Worm (Caenorhabditis elegans) whole organism, mixed stage, embryonic: Measurements from ENCODE around the gene srh-140.
"Not testable (repeated sequence)": the region's sequence is repeated elsewhere in the genome, so short reads cannot be mapped to it uniquely, and the experiment has no call there.

Source experiments
- M03D4.4 ChIP-seq: sonication (generic microtip); optimal IDR thresholded peaks from 2 replicates; lab custom pipeline; 2017; ENCODE audit warnings: mild to moderate bottlenecking, missing genetic modification characterization, missing compliant biosample characterization
- bed-3 ChIP-seq: fragments of 200-800 bp; sonication (Bioruptor generic); optimal IDR thresholded peaks from 3 replicates; lab custom pipeline; 2018; ENCODE audit warnings: mild to moderate bottlenecking, missing genetic modification characterization, moderate library complexity, missing compliant biosample characterization
- blmp-1 ChIP-seq: fragments of 150-350 bp; optimal IDR thresholded peaks from 2 replicates; lab custom pipeline; 2014; ENCODE audit warnings: missing biosample characterization, missing genetic modification characterization
- ceh-39 ChIP-seq: fragments of 150-350 bp; optimal IDR thresholded peaks from 2 replicates; lab custom pipeline; 2014; ENCODE audit warnings: missing biosample characterization, missing genetic modification characterization
- ceh-43 ChIP-seq: fragments of 200-800 bp; sonication (Bioruptor generic); optimal IDR thresholded peaks from 2 replicates; lab custom pipeline; 2018; ENCODE audit warnings: mild to moderate bottlenecking, missing genetic modification characterization, moderate library complexity, missing compliant biosample characterization
- ces-1 ChIP-seq: fragments of 150-350 bp; optimal IDR thresholded peaks from 2 replicates; lab custom pipeline; 2014; ENCODE audit warnings: missing biosample characterization, missing genetic modification reagents, missing genetic modification characterization
- cnd-1 ChIP-seq: fragments of 200-800 bp; sonication (Bioruptor generic); optimal IDR thresholded peaks from 2 replicates; lab custom pipeline; 2018; ENCODE audit warnings: mild to moderate bottlenecking, missing genetic modification characterization, missing compliant biosample characterization
- drap-1 ChIP-seq: fragments of 200-800 bp; sonication (Bioruptor generic); optimal IDR thresholded peaks from 3 replicates; lab custom pipeline; 2018; ENCODE audit warnings: mild to moderate bottlenecking, missing genetic modification characterization, missing compliant biosample characterization
- elt-3 ChIP-seq: fragments of 150-350 bp; optimal IDR thresholded peaks from 2 replicates; lab custom pipeline; 2014; ENCODE audit warnings: missing biosample characterization, missing genetic modification characterization
- flh-1 ChIP-seq: fragments of 200-800 bp; sonication (Bioruptor generic); optimal IDR thresholded peaks from 2 replicates; lab custom pipeline; 2018; ENCODE audit warnings: mild to moderate bottlenecking, missing genetic modification characterization, moderate library complexity, missing compliant biosample characterization
- ham-2 ChIP-seq: fragments of 200-800 bp; sonication (Bioruptor generic); optimal IDR thresholded peaks from 2 replicates; lab custom pipeline; 2018; ENCODE audit warnings: mild to moderate bottlenecking, missing genetic modification characterization, missing compliant biosample characterization
- hlh-1 ChIP-seq: fragments of 150-350 bp; optimal IDR thresholded peaks from 2 replicates; lab custom pipeline; 2014; ENCODE audit warnings: missing biosample characterization, missing genetic modification reagents, missing genetic modification characterization
- lin-13 ChIP-seq: fragments of 150-350 bp; optimal IDR thresholded peaks from 2 replicates; lab custom pipeline; 2014; ENCODE audit warnings: missing biosample characterization, missing genetic modification characterization
- lin-32 ChIP-seq: fragments of 200-800 bp; sonication (Bioruptor generic); optimal IDR thresholded peaks from 2 replicates; lab custom pipeline; 2018; ENCODE audit warnings: mild to moderate bottlenecking, missing genetic modification characterization, missing compliant biosample characterization
- lsy-2 ChIP-seq: fragments of 150-350 bp; optimal IDR thresholded peaks from 2 replicates; lab custom pipeline; 2014; ENCODE audit warnings: missing biosample characterization, missing genetic modification characterization
- mab-5 ChIP-seq: fragments of 150-350 bp; optimal IDR thresholded peaks from 2 replicates; lab custom pipeline; 2014; ENCODE audit warnings: missing biosample characterization, missing genetic modification characterization
- mls-2 ChIP-seq: sonication (generic microtip); optimal IDR thresholded peaks from 2 replicates; lab custom pipeline; 2016; ENCODE audit warnings: mild to moderate bottlenecking, missing genetic modification characterization, moderate library complexity, missing compliant biosample characterization
- nhr-237 ChIP-seq: fragments of 150-350 bp; optimal IDR thresholded peaks from 2 replicates; lab custom pipeline; 2014; ENCODE audit warnings: missing biosample characterization, missing genetic modification characterization
- nhr-28 ChIP-seq: fragments of 150-350 bp; optimal IDR thresholded peaks from 2 replicates; lab custom pipeline; 2014; ENCODE audit warnings: missing biosample characterization, missing genetic modification characterization
- nhr-76 ChIP-seq: sonication (generic microtip); optimal IDR thresholded peaks from 2 replicates; lab custom pipeline; 2017; ENCODE audit warnings: missing biosample characterization, missing genetic modification characterization
- sem-2 ChIP-seq: fragments of 200-800 bp; sonication (Bioruptor generic); optimal IDR thresholded peaks from 2 replicates; lab custom pipeline; 2018; ENCODE audit warnings: mild to moderate bottlenecking, missing genetic modification characterization, missing compliant biosample characterization
- snpc-4 ChIP-seq: fragments of 150-350 bp; optimal IDR thresholded peaks from 2 replicates; lab custom pipeline; 2014; ENCODE audit warnings: missing biosample characterization, missing genetic modification characterization
- sptf-1 ChIP-seq: sonication (generic microtip); optimal IDR thresholded peaks from 2 replicates; lab custom pipeline; 2017; ENCODE audit warnings: mild to moderate bottlenecking, missing genetic modification characterization, moderate library complexity, missing compliant biosample characterization
- unc-120 ChIP-seq: sonication (generic microtip); optimal IDR thresholded peaks from 2 replicates; lab custom pipeline; 2017; ENCODE audit warnings: missing genetic modification characterization, missing compliant biosample characterization; ENCODE audit not compliant: poor library complexity, severe bottlenecking
- unc-39 ChIP-seq: fragments of 150-350 bp; optimal IDR thresholded peaks from 2 replicates; lab custom pipeline; 2014; ENCODE audit warnings: missing biosample characterization, missing genetic modification characterization
- unc-62 ChIP-seq: fragments of 150-350 bp; optimal IDR thresholded peaks from 2 replicates; lab custom pipeline; 2014; ENCODE audit warnings: missing biosample characterization, missing genetic modification reagents, missing genetic modification characterization
- zip-8 ChIP-seq: fragments of 150-350 bp; optimal IDR thresholded peaks from 2 replicates; lab custom pipeline; 2014; ENCODE audit warnings: missing biosample characterization, missing genetic modification characterization
- ztf-11 ChIP-seq: fragments of 150-350 bp; optimal IDR thresholded peaks from 2 replicates; lab custom pipeline; 2014; ENCODE audit warnings: missing biosample characterization, missing genetic modification characterization

srh-140 gene

ce11 chrV:15733020-15733419 lies 11.0 kb downstream of the srh-140 start:
- TF ChIP-seq mls-2 (no peak), drap-1 (GFP tag; lab: Kevin White, UChicago) (no peak), cnd-1 (tag; lab: Kevin White, UChicago) (no peak), lsy-2 (tag; lab: Kevin White, UChicago) (no peak), unc-39 (tag; lab: Kevin White, UChicago) (no peak), ham-2 (GFP tag; lab: Kevin White, UChicago) (no peak), ztf-11 (no peak), ces-1 (GFP tag; lab: Kevin White, UChicago) (no peak), ceh-43 (GFP tag; lab: Kevin White, UChicago) (no peak), nhr-28 (no peak), lin-32 (GFP tag; lab: Kevin White, UChicago) (no peak), mab-5 (tag; lab: Kevin White, UChicago) (no peak)

ce11 chrV:15733568-15733967 lies 11.6 kb downstream of the srh-140 start, which contains the start of gene T23D5.3:
Gene T23D5.3 (minus strand): TSS chrV:15733668.
- no peak for TF ChIP-seq mab-5 (tag; lab: Kevin White, UChicago)
- TF ChIP-seq lsy-2 (tag; lab: Kevin White, UChicago), result no peak
- no peak for TF ChIP-seq unc-39 (tag; lab: Kevin White, UChicago)
- no peak for TF ChIP-seq M03D4.4 (tag; lab: Kevin White, UChicago)
- no peak for TF ChIP-seq ces-1 (GFP tag; lab: Kevin White, UChicago)
- no peak for TF ChIP-seq snpc-4 (tag; lab: Kevin White, UChicago)
- no peak for TF ChIP-seq elt-3 (tag; lab: Kevin White, UChicago)

ce11 chrV:15735720-15736119 lies 13.7 kb downstream of the srh-140 start, which contains the start of gene str-27:
Gene str-27 (minus strand): TSS chrV:15735820.
- TF ChIP-seq ces-1 (GFP tag; lab: Kevin White, UChicago), result no peak
- TF ChIP-seq M03D4.4 (tag; lab: Kevin White, UChicago), result no peak
- TF ChIP-seq blmp-1 (tag; lab: Kevin White, UChicago), result no peak
- no peak for TF ChIP-seq elt-3 (tag; lab: Kevin White, UChicago)
- no peak for TF ChIP-seq unc-62 (GFP tag; lab: Kevin White, UChicago)
- no peak for TF ChIP-seq nhr-76 (tag; lab: Kevin White, UChicago)
- TF ChIP-seq drap-1 (GFP tag; lab: Kevin White, UChicago), result no peak
- no peak for TF ChIP-seq flh-1 (GFP tag; lab: Kevin White, UChicago)
- no peak for TF ChIP-seq ham-2 (GFP tag; lab: Kevin White, UChicago)
- TF ChIP-seq unc-39 (tag; lab: Kevin White, UChicago), result no peak
- TF ChIP-seq sptf-1 (tag; lab: Kevin White, UChicago), result no peak
- TF ChIP-seq lin-13 (tag; lab: Kevin White, UChicago), result no peak

ce11 chrV:15741851-15742250 lies 19.9 kb downstream of the srh-140 start, which contains the start of gene str-18:
Gene str-18 (minus strand): TSS chrV:15741951.
- no peak for TF ChIP-seq bed-3 (GFP tag; lab: Kevin White, UChicago)
- no peak for TF ChIP-seq hlh-1
- no peak for TF ChIP-seq drap-1 (GFP tag; lab: Kevin White, UChicago)
- no peak for TF ChIP-seq blmp-1 (tag; lab: Kevin White, UChicago)
- no peak for TF ChIP-seq ceh-39 (tag; lab: Kevin White, UChicago)
- TF ChIP-seq nhr-237 (tag; lab: Kevin White, UChicago), result no peak
- no peak for TF ChIP-seq flh-1 (GFP tag; lab: Kevin White, UChicago)
- no peak for TF ChIP-seq ceh-43 (GFP tag; lab: Kevin White, UChicago)
- no peak for TF ChIP-seq ham-2 (GFP tag; lab: Kevin White, UChicago)
- TF ChIP-seq M03D4.4 (tag; lab: Kevin White, UChicago), result no peak
- no peak for TF ChIP-seq ztf-11
- no peak for TF ChIP-seq lsy-2 (tag; lab: Kevin White, UChicago)
- TF ChIP-seq ces-1 (GFP tag; lab: Kevin White, UChicago), result no peak
- no peak for TF ChIP-seq sptf-1 (tag; lab: Kevin White, UChicago)
- TF ChIP-seq sem-2 (GFP tag; lab: Kevin White, UChicago), result no peak
- no peak for TF ChIP-seq mab-5 (tag; lab: Kevin White, UChicago)
- TF ChIP-seq unc-120 (tag; lab: Kevin White, UChicago), result no peak
- TF ChIP-seq lin-32 (GFP tag; lab: Kevin White, UChicago), result no peak

- TF ChIP-seq blmp-1 (tag; lab: Kevin White, UChicago); lin-32 (GFP tag; lab: Kevin White, UChicago); zip-8 (tag; lab: Kevin White, UChicago): not testable (repeated sequence)
Measured at ce11 chrV:15744366-15744765, 22.4 kb downstream of the srh-140 start, which contains the start of gene str-19. Gene str-19 (minus strand): TSS chrV:15744466.
